Fruit fly (Drosophila melanogaster): ENCODE data around the gene twf.

- TF ChIP-seq EcR (GFP tag; optimal IDR thresholded peaks at IDR 0.05) (no peak), pan (optimal IDR thresholded peaks at IDR 0.05) (no peak), psq (optimal IDR thresholded peaks at IDR 0.05) (no peak), usp (GFP tag; optimal IDR thresholded peaks at IDR 0.05) (no peak)
These were observed 18.5 kb downstream of the twf start for dm6 chr3R:14140912-14141311.
